Worm (Caenorhabditis elegans) whole organism, L4 larva: ENCODE measurements around the gene cyp-14A3.

ENCODE experiments used
- D1046.2 ChIP-seq: fragments of 200-800 bp; sonication (Bioruptor generic); IDR thresholded peaks from 2 replicates; pipeline ENCODE4 v1.3.6; 2022; ENCODE audit warnings: missing genetic modification characterization, missing compliant biosample characterization
- F44E2.7 ChIP-seq: fragments of 200-800 bp; sonication (Bioruptor generic); IDR thresholded peaks from 2 replicates; pipeline ENCODE4 v2.1.2; 2022; ENCODE audit warnings: missing genetic modification characterization, missing compliant biosample characterization
- ZK546.5 ChIP-seq, 2 experiments: sonication (generic microtip); optimal IDR thresholded peaks; 2 replicates each; lab custom pipeline; 2017; ENCODE audit warnings: missing biosample characterization in 2 of 2, missing genetic modification characterization in 2 of 2
- ces-1 ChIP-seq: fragments of 150-350 bp; sonication (generic microtip); optimal IDR thresholded peaks from 4 replicates; lab custom pipeline; 2014; ENCODE audit warnings: missing biosample characterization, missing genetic modification reagents, missing genetic modification characterization
- egl-27 ChIP-seq: sonication (generic microtip); optimal IDR thresholded peaks from 3 replicates; lab custom pipeline; 2017; ENCODE audit warnings: missing biosample characterization, missing genetic modification reagents, missing genetic modification characterization
- hlh-11 ChIP-seq: fragments of 200-800 bp; sonication (Bioruptor generic); optimal IDR thresholded peaks from 2 replicates; lab custom pipeline; 2018; ENCODE audit warnings: mild to moderate bottlenecking, missing genetic modification characterization, missing compliant biosample characterization
- hlh-30 ChIP-seq: sonication (generic microtip); optimal IDR thresholded peaks from 2 replicates; lab custom pipeline; 2017; ENCODE audit warnings: antibody characterized with exemption, mild to moderate bottlenecking, missing genetic modification characterization, missing compliant biosample characterization; ENCODE audit not compliant: insufficient read depth
- nhr-10 ChIP-seq: fragments of 150-350 bp; optimal IDR thresholded peaks from 2 replicates; lab custom pipeline; 2014; ENCODE audit warnings: missing biosample characterization, missing genetic modification characterization
- nhr-76 ChIP-seq: fragments of 150-350 bp; optimal IDR thresholded peaks from 2 replicates; lab custom pipeline; 2014; ENCODE audit warnings: missing biosample characterization, missing genetic modification characterization
- pqm-1 ChIP-seq: sonication (generic microtip); optimal IDR thresholded peaks from 2 replicates; lab custom pipeline; 2017; ENCODE audit warnings: missing biosample characterization, missing genetic modification characterization
- spr-1 ChIP-seq: sonication (generic microtip); optimal IDR thresholded peaks from 2 replicates; lab custom pipeline; 2016; ENCODE audit warnings: mild to moderate bottlenecking, missing genetic modification characterization, missing compliant biosample characterization

DNA sequence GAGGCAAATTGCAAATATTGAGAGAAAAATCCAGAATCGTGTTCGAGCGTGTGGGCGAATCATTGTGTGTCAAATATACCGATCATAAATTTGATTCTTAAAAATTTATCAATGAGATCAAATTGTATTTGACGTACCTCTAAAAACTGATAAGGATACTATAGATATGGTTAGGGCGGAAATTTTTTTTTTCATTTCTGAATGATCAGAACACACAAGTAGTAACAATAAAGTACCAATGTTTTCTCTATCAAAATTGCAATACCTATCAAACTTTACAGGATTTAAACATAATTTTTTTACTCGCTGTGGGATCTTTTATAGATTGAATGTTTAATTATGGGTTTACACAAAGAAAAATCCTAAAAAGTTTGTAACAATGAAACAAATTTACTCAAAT lies 41.7 kb downstream of the cyp-14A3 start, which contains the start of gene bgnt-1.5:
- TF ChIP-seq egl-27, result no peak
- TF ChIP-seq hlh-11 (tag; lab: Kevin White, UChicago), result no peak
- no peak for TF ChIP-seq ZK546.5 (tag; optimal IDR thresholded peaks at IDR 0.05; lab: Kevin White, UChicago)
- no peak for TF ChIP-seq pqm-1 (tag; lab: Kevin White, UChicago)
- TF ChIP-seq hlh-30, result no peak
- TF ChIP-seq spr-1 (tag; lab: Kevin White, UChicago), result no peak
- TF ChIP-seq nhr-76 (tag; lab: Kevin White, UChicago), result no peak
- no peak for TF ChIP-seq F44E2.7 (GFP tag; lab: Robert Waterston, UW)
- no peak for TF ChIP-seq ces-1 (GFP tag; lab: Kevin White, UChicago)
- no peak for TF ChIP-seq nhr-10 (tag; lab: Kevin White, UChicago)
- no peak for TF ChIP-seq D1046.2 (GFP tag; lab: Robert Waterston, UW)
